Fruit fly (Drosophila melanogaster): ENCODE measurements around the gene Rat1.

DNA sequence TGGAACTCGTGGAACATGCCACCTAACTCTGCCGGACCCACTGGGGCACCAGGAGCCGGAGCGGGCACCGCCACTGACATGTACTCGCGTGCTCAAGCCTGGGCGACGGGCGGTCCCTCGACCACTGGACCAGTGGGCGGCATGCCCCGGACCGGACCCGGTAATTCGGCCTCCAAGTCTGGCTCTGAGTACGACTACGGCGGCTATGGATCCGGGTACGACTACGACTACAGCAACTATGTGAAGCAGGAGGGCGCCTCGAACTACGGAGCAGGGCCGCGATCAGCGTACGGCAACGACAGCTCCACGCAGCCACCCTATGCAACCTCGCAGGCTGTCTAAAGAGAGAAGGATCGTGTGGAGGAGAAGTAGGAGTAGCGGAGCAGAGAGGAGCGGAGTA lies 17.2 kb downstream of the Rat1 start:
- no peak for TF ChIP-seq rn (GFP tag; IDR thresholded peaks at IDR 0.05)
- no peak for TF ChIP-seq CG10348 (GFP tag; IDR thresholded peaks at IDR 0.05)
- TF ChIP-seq CG8301 (tag; optimal IDR thresholded peaks at IDR 0.05), result no peak
- TF ChIP-seq CG34367 (tag; optimal IDR thresholded peaks at IDR 0.05), result no peak
- TF ChIP-seq CG14655 (GFP tag; optimal IDR thresholded peaks at IDR 0.05), result no peak
- TF ChIP-seq D1 (tag; optimal IDR thresholded peaks at IDR 0.05), result no peak
- TF ChIP-seq fd96Ca (GFP tag; IDR thresholded peaks at IDR 0.05), result no peak
- TF ChIP-seq gl (tag; optimal IDR thresholded peaks at IDR 0.05), result no peak
- TF ChIP-seq EcR (GFP tag; optimal IDR thresholded peaks at IDR 0.05), result no peak
- TF ChIP-seq Pif1B (GFP tag; optimal IDR thresholded peaks at IDR 0.05), result no peak
- TF ChIP-seq Pif1A (GFP tag; optimal IDR thresholded peaks at IDR 0.05), result no peak
- TF ChIP-seq CG15710 (tag; optimal IDR thresholded peaks at IDR 0.05), result no peak
- no peak for TF ChIP-seq Ets98B (GFP tag; IDR thresholded peaks at IDR 0.05)
- no peak for TF ChIP-seq CG8159 (tag; optimal IDR thresholded peaks at IDR 0.05)
